Fruit fly (Drosophila melanogaster) whole organism: ENCODE measurements around the gene CG3434.

ENCODE experiments used
- Dll ChIP-seq: fragments of >200 bp; optimal IDR thresholded peaks from 2 replicates; lab custom pipeline; 2017
- pan ChIP-seq: fragments of >200 bp; optimal IDR thresholded peaks from 2 replicates; lab custom pipeline; 2017

dm6 chr3L:9491331-9491730 lies 30.7 kb upstream of the CG3434 start:
- TF ChIP-seq pan (lab: Kevin White, UChicago) (no peak), Dll (lab: Kevin White, UChicago) (no peak)
